Fruit fly (Drosophila melanogaster) whole organism, prepupa: ENCODE results near the gene CG13692.

Source experiments
- CG10669 ChIP-seq: fragments of 200-800 bp; sonication (Bioruptor generic); optimal IDR thresholded peaks from 3 replicates; lab custom pipeline; 2018; ENCODE audit warnings: missing biosample characterization, mild to moderate bottlenecking, missing genetic modification characterization, moderate library complexity
- CG6163 ChIP-seq: fragments of 200-800 bp; sonication (Bioruptor generic); IDR thresholded peaks from 3 replicates; pipeline ENCODE4 v1.3.6; 2022; ENCODE audit warnings: missing biosample characterization, missing genetic modification characterization
- CG6792 ChIP-seq: fragments of 200-800 bp; sonication (Bioruptor generic); optimal IDR thresholded peaks from 3 replicates; lab custom pipeline; 2016; ENCODE audit warnings: missing biosample characterization, missing genetic modification characterization
- Eip78C ChIP-seq: fragments of 200-800 bp; sonication (Bioruptor generic); peaks from one replicate; lab custom pipeline; 2016; ENCODE audit warnings: missing biosample characterization, missing genetic modification characterization
- Eip93F ChIP-seq: fragments of 200-800 bp; sonication (Bioruptor generic); optimal IDR thresholded peaks from 2 replicates; lab custom pipeline; 2016; ENCODE audit warnings: missing biosample characterization, mild to moderate bottlenecking, missing genetic modification characterization
- Ets96B ChIP-seq: fragments of 200-800 bp; optimal IDR thresholded peaks from 2 replicates; lab custom pipeline; 2019; ENCODE audit warnings: missing biosample characterization, mild to moderate bottlenecking, missing genetic modification characterization, moderate library complexity
- Hr38 ChIP-seq: sonication (Bioruptor generic); optimal IDR thresholded peaks from 2 replicates; lab custom pipeline; 2016; ENCODE audit warnings: missing biosample characterization, missing genetic modification characterization
- Hr39 ChIP-seq: fragments of 200-800 bp; sonication (Bioruptor generic); optimal IDR thresholded peaks from 2 replicates; lab custom pipeline; 2016; ENCODE audit warnings: missing biosample characterization, missing genetic modification characterization
- Sox14 ChIP-seq: fragments of 200-800 bp; sonication (Bioruptor generic); optimal IDR thresholded peaks from 3 replicates; lab custom pipeline; 2016; ENCODE audit warnings: missing biosample characterization, missing genetic modification characterization
- dsx ChIP-seq: fragments of 200-800 bp; optimal IDR thresholded peaks from 3 replicates; lab custom pipeline; 2019; ENCODE audit warnings: missing biosample characterization, mild to moderate bottlenecking, missing genetic modification characterization, moderate library complexity; ENCODE audit not compliant: poor library complexity, severe bottlenecking
- fkh ChIP-seq: fragments of 200-800 bp; sonication (Bioruptor generic); optimal IDR thresholded peaks from 3 replicates; lab custom pipeline; 2017; ENCODE audit warnings: missing biosample characterization, mild to moderate bottlenecking, missing genetic modification characterization, moderate library complexity

- TF ChIP-seq CG10669 (GFP tag; lab: Kevin White, UChicago) (no peak), Ets96B (tag; lab: Kevin White, UChicago) (no peak), Eip78C (no peak), fkh (no peak), Eip93F (no peak), Sox14 (GFP tag; lab: Kevin White, UChicago) (no peak), Hr38 (GFP tag; lab: Kevin White, UChicago) (no peak), Hr39 (GFP tag; lab: Kevin White, UChicago) (no peak), CG6163 (no peak), dsx (no peak), CG6792 (no peak)
Observed at dm6 chr2L:412931-413330, 8.6 kb upstream of the CG13692 start.
